Fruit fly (Drosophila melanogaster) ovary, adult (tissue): ENCODE measurements around the gene CG6686.

ENCODE experiments used
- CG17801 ChIP-seq: fragments of 200-800 bp; optimal IDR thresholded peaks from 2 replicates; lab custom pipeline; 2019; ENCODE audit warnings: missing biosample characterization, mild to moderate bottlenecking, missing genetic modification characterization, moderate library complexity; ENCODE audit not compliant: partially characterized antibody

Gene CG6686

dm6 chr2L:11937669-11938068, 50.2 kb downstream of the CG6686 start, which contains the start of gene Or33c:
Or33c (plus strand) TSS chr2L:11937969.
- no peak for TF ChIP-seq CG17801

dm6 chr2L:11935881-11936280, 52.0 kb downstream of the CG6686 start, which contains the start of gene Or33b:
Or33b (plus strand) TSS chr2L:11936181.
- no peak for TF ChIP-seq CG17801
